Fruit fly (Drosophila melanogaster): ENCODE data around the gene mRpL21.

Gene mRpL21

dm6 chr3L:19234922-19235702 lies 19.7 kb downstream of the mRpL21 start, which contains the start of gene fz2:
TSS of gene fz2 (minus strand) at chr3L:19235373.
- TF ChIP-seq Trl (optimal IDR thresholded peaks at IDR 0.05) (peak; percentile 25 to 55), Trl (GFP tag; optimal IDR thresholded peaks at IDR 0.05) (no peak), CG18599 (GFP tag; optimal IDR thresholded peaks at IDR 0.05) (no peak), pfk (GFP tag; optimal IDR thresholded peaks at IDR 0.05) (peak; percentile 87), jing (GFP tag; optimal IDR thresholded peaks at IDR 0.05) (no peak), CG17328 (GFP tag; IDR thresholded peaks at IDR 0.05) (no peak), Deaf1 (tag; optimal IDR thresholded peaks at IDR 0.05) (peak; percentile 24), CG3065 (GFP tag; optimal IDR thresholded peaks at IDR 0.05) (no peak), CG8765 (GFP tag; IDR thresholded peaks at IDR 0.05) (no peak), Adf1 (GFP tag; IDR thresholded peaks at IDR 0.05) (peak; percentile 96), seq (GFP tag; IDR thresholded peaks at IDR 0.05) (peak; percentile 36; the same call in 1 of the 2 replicates), NfI (GFP tag; optimal IDR thresholded peaks at IDR 0.05) (no peak), CG31224 (GFP tag; IDR thresholded peaks at IDR 0.05) (no peak), Elba2 (GFP tag; optimal IDR thresholded peaks at IDR 0.05) (no peak), crp (GFP tag; optimal IDR thresholded peaks at IDR 0.05) (no peak), bab2 (GFP tag; optimal IDR thresholded peaks at IDR 0.05) (no peak), emc (GFP tag; optimal IDR thresholded peaks at IDR 0.05) (no peak), rib (GFP tag; IDR thresholded peaks at IDR 0.05) (0 out of 2 replicates have a peak, but pooled peaks have one; percentile 28), sug (tag; optimal IDR thresholded peaks at IDR 0.05) (no peak), pros (GFP tag; optimal IDR thresholded peaks at IDR 0.05) (no peak), CG17568 (GFP tag; optimal IDR thresholded peaks at IDR 0.05) (no peak), Hr39 (optimal IDR thresholded peaks at IDR 0.05) (no peak), pum (GFP tag; optimal IDR thresholded peaks at IDR 0.05) (no peak), CG12942 (GFP tag; optimal IDR thresholded peaks at IDR 0.05) (no peak), Ets97D (GFP tag; optimal IDR thresholded peaks at IDR 0.05) (no peak), CG17802 (tag; optimal IDR thresholded peaks at IDR 0.05) (no peak), CG9797 (GFP tag; optimal IDR thresholded peaks at IDR 0.05) (no peak), crol (GFP tag; IDR thresholded peaks at IDR 0.05) (0 out of 2 replicates have a peak, but pooled peaks have one; percentile 15), CG2678 (tag; optimal IDR thresholded peaks at IDR 0.05) (no peak), ranshi (GFP tag; IDR thresholded peaks at IDR 0.05) (no peak), CG15514 (GFP tag; optimal IDR thresholded peaks at IDR 0.05) (peak; percentile 5), lilli (GFP tag; optimal IDR thresholded peaks at IDR 0.05) (no peak), zf30C (GFP tag; optimal IDR thresholded peaks at IDR 0.05) (no peak), cg (GFP tag; optimal IDR thresholded peaks at IDR 0.05) (peak; percentile 54), Dbx (GFP tag; IDR thresholded peaks at IDR 0.05) (no peak), chinmo (GFP tag; IDR thresholded peaks at IDR 0.05; ENCODE audit: partially characterized antibody) (0 out of 4 replicates have a peak, but pooled peaks have one; percentile 50), CG11456 (GFP tag; IDR thresholded peaks at IDR 0.05) (no peak), CG10366 (GFP tag; IDR thresholded peaks at IDR 0.05) (0 out of 2 replicates have a peak, but pooled peaks have one; percentile 12), Hr51 (GFP tag; optimal IDR thresholded peaks at IDR 0.05) (peak in 1 of 2 experiments; percentile 0), pb (GFP tag; optimal IDR thresholded peaks at IDR 0.05) (no peak), CG1603 (tag; optimal IDR thresholded peaks at IDR 0.05) (no peak), ap (GFP tag; IDR thresholded peaks at IDR 0.05) (no peak), slou (GFP tag; optimal IDR thresholded peaks at IDR 0.05) (no peak), HmgZ (tag; optimal IDR thresholded peaks at IDR 0.05) (no peak), CG13287 (GFP tag; IDR thresholded peaks at IDR 0.05; ENCODE audit: partially characterized antibody) (peak; percentile 21; the same call in 1 of the 2 replicates), E2f1 (GFP tag; IDR thresholded peaks at IDR 0.05) (no peak), Nf-YB (GFP tag; optimal IDR thresholded peaks at IDR 0.05) (no peak), pnt (GFP tag; optimal IDR thresholded peaks at IDR 0.05) (no peak), Ada2b (GFP tag; IDR thresholded peaks at IDR 0.05) (no peak), amos (GFP tag; IDR thresholded peaks at IDR 0.05; ENCODE audit: partially characterized antibody) (0 out of 2 replicates have a peak, but pooled peaks have one; percentile 31)
